Fruit fly (Drosophila melanogaster) whole organism, larva: ENCODE results near the gene Ank.
A peak's percentile ranks its signal among the peaks of the same experiment; 100 is the strongest.

Source experiments
- noc ChIP-seq: fragments of 200-800 bp; sonication (Bioruptor generic); optimal IDR thresholded peaks from 3 replicates; lab custom pipeline; 2019; ENCODE audit warnings: missing biosample characterization, mild to moderate bottlenecking, missing genetic modification characterization, moderate library complexity

The Ank gene

DNA sequence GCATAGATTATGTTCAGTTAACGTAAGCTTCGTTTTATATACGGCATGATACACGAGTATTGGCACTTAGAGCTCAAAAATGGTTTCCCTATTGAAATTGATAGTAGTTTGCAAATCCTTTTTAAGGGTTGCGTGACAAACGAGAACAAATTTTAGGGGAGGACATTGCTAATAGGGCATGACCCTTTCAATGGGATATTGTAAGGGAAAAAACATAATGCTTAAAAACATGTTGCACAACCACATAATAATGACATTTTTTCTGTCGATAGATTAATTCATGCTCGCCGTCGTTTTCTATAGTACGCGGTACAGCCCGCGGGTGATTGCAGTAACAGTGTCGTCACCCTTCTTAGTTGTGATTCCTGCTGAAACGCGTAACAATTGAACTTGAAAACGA lies 44.8 kb downstream of the Ank start:
- TF ChIP-seq noc (tag; lab: Kevin White, UChicago) = no peak

DNA sequence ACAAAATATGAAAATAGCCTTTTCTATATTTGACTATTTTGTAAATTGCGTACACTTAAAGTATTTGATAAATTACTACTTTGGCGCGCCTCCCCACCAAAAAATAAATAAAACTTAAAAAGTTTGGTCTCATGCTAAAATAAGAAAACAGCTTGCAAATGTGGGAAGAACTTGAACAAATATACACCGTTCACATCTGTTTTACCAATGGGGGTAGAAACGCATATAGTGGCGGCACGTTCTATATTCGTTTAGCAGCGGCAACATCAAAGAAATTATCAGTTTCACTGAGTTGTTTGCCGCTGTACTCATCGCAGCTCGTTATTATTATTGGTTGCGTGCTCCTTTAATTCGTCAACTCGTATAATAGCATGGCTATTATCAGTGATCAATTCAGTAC lies 53.5 kb downstream of the Ank start:
- no peak for TF ChIP-seq noc (tag; lab: Kevin White, UChicago)

DNA sequence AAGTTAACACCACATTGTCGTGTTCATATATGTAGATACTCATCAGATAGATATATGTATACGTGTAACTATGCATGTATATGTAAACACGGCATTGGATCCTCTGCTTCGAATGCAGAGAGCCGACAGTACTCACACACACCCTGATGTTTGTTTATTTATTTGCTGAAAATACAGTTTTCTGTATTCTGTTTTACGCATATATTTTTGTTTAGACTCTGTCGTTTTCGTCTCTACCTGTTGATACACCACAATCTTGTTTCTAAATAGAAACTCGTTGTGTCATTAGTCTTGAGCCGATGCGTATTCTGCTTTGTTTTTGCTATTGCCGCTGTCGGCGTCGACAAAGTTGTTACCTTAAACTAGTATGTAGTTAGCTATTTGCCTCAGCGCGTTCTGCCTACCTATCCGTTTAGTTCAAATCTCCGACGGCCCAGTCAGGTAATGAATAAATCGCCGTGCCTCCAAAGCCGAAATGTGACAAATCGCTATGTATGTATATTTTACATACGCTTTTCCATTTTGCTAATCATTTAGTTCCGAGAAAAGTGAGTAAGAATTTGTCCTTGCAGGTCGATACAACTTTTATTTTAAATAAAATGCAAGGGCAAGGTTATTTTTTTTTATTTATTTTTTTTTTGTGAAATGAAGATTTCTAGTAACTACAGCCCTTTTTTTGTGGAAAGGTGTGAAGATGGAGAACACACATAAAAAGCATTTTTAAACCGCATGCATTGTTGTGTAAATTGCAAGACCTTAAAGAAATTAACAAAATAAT lies 59.3 kb downstream of the Ank start:
- TF ChIP-seq noc (tag; lab: Kevin White, UChicago) = no peak

DNA sequence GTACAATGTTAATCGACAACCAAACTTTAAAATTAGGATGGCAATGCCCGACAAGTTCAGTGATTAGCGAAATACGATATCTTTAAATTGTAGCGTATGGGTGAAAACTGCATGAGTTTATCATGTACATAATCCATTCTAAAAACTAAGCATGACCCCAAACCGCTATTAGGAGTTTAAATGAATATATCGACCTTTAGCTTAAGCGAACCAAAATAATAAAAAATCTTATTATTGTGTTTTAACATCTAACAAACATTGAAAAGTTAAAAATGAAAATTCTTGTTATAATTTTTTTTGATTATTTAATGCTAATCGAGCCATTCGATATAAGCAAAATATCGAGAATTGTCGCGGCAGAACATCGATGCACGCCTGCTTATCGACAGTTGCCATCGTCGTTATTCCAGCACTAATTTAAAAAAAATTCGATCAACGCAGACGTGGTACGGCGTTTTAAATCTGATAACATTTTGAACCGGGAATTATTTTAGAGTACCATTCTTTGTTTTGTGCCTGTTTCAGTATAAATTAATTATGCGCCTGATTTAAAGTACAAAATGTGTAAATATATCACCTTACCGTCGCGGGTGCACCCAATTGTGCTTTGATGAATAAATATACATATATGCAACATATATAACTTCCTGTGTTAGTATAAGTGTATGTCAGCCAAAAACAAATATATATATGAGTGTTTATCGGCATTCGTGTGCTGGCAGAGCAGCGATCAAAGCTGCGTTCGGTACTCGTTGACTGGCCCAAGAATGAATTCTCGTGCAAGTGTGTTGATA lies 60.5 kb downstream of the Ank start, which contains the start of gene pan:
TSS of gene pan (plus strand) at position 378 of the 794 bp plus-strand sequence.
- peak; percentile 44 for TF ChIP-seq noc (tag; lab: Kevin White, UChicago)

DNA sequence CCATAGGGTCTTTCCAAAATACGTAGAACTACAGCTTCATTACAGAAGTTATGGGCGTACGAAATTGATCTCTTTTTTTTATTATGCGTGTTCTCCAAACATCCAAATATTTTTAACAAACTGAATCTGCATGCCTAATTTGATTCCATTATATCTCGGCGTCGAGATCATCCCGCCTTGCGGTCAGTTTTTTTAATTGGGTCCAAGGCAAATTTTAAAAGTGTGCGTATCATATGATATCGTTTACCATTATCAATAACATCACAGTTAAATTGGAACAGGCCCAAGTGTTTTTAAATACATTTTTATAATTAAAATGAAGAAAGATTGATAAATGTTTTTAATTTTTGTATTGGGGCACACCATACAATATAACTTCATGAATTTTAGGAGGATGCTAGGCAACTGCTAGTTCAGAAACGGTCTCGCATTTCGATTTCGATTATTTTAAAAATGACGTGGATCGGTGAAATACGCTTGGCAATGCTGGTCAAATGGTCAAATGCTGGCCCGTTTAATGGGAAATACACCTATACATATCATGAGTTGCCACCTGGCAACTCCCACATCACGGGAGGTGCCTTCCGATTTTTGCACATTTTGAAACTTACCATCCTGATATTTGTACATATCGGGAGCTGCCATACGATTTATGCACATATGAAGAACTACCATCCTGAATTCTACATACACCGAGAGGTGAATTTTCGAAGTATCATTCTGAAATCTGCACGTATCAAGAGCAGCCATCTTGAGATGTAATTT lies 61.3 kb downstream of the Ank start:
- TF ChIP-seq noc (tag; lab: Kevin White, UChicago) = no peak

DNA sequence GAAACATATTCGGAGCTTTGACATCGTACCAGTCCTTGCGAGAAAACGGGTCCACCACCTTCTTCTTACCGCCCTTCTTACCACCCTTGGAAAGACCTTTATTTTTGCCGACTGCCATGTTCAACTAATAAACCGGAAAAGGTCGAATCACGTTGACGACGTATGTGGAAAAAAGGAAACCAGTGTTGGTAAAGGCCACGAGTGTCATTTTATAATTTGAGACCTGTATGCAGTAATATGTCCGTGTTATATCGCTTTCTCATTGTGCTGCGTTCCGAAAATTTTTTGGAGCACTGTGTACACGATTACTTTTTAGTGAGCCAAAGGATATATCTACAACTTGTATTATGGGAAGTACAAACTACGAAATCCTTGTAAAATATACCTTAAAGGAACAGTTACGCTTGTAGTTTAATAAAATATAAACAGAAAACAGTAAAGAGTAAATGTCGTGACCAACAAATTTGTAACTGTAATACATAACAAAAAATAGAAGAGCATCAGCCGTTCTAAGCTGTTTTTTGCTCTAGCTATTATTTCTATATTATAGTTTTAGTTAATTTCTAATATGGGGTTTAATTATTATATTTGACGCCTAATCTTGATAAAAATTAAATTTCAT lies 62.5 kb downstream of the Ank start, which contains the start of gene RpS3A:
TSS of gene RpS3A (minus strand) at position 145 of the 622 bp plus-strand sequence.
- peak; percentile 67 for TF ChIP-seq noc (tag; lab: Kevin White, UChicago)
